Fruit fly (Drosophila melanogaster): ENCODE results near the gene CG1552.

- TF ChIP-seq CG11902 (GFP tag; optimal IDR thresholded peaks at IDR 0.05) (no peak), OdsH (GFP tag; optimal IDR thresholded peaks at IDR 0.05) (peak; percentile 64), pdm3 (GFP tag; optimal IDR thresholded peaks at IDR 0.05) (peak; percentile 59)
Measured at dm6 chrX:11081242-11081641, 27.9 kb upstream of the CG1552 start.

Measured in whole organism, prepupa.